Worm (Caenorhabditis elegans): Measurements from ENCODE around the gene F09F7.5.

The F09F7.5 gene

DNA sequence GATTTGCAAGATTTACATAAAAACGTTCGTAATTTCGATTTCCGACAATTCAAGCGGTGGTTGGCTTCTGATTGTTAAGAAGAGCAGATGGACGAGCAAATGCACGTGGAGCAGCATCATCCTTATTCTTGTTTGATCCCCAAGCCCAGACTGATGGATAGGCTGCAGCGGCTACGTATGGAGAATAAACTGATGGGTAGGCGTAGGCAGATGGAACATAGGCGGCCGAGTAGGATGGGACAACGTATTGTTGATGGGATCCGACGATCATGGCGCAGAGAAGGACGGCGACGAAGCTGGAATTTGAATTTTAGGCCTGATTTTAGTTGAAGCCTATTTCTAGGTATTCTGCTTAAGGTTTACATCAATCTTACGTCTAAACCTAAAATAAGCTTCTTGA lies 21.5 kb downstream of the F09F7.5 start:
- TF ChIP-seq ceh-22 (tag; optimal IDR thresholded peaks at IDR 0.05) (no peak), ets-4 (tag; optimal IDR thresholded peaks at IDR 0.05) (no peak), unc-55 (GFP tag; optimal IDR thresholded peaks at IDR 0.05) (no peak), hlh-15 (tag; optimal IDR thresholded peaks at IDR 0.05) (no peak), ceh-9 (tag; optimal IDR thresholded peaks at IDR 0.05) (no peak), pax-1 (tag; optimal IDR thresholded peaks at IDR 0.05) (no peak)

DNA sequence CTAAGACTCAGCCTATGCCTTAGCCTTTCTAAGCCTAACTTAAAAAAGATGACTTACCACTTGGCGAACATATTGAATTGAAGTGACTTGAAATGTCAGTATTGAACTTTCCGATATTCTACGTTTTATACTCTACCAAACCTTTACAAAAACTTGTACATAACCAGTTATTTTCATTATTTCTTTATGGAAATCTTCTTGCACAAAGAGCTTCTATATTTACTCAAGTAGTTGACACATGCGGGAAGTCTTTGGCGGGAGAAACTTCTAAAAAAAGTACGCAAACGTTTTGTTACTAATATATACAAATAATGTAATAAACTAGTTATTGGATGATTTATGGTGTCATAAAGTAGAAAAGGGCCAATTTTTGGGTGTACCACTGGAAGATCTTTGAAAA lies 21.9 kb downstream of the F09F7.5 start, which contains the start of gene nspb-12:
Gene nspb-12 (minus strand): TSS at position 101 of the 400 bp plus-strand sequence.
- no peak for TF ChIP-seq hlh-6 (tag; optimal IDR thresholded peaks at IDR 0.05)
- no peak for TF ChIP-seq hlh-13 (GFP tag; optimal IDR thresholded peaks at IDR 0.05)
- TF ChIP-seq ceh-45 (GFP tag; IDR thresholded peaks at IDR 0.05), result no peak
- TF ChIP-seq ceh-2 (tag; optimal IDR thresholded peaks at IDR 0.05), result no peak
- no peak for TF ChIP-seq unc-42 (tag; optimal IDR thresholded peaks at IDR 0.05)
- no peak for TF ChIP-seq F13H6.1 (tag; optimal IDR thresholded peaks at IDR 0.05)
- no peak for TF ChIP-seq pag-3 (tag; optimal IDR thresholded peaks at IDR 0.05; ENCODE audit: borderline replicate concordance)
- no peak for TF ChIP-seq K02D7.2 (tag; optimal IDR thresholded peaks at IDR 0.05)
- no peak for TF ChIP-seq ceh-30 (tag; optimal IDR thresholded peaks at IDR 0.05)
- TF ChIP-seq madf-2 (tag; optimal IDR thresholded peaks at IDR 0.05), result no peak
- no peak for TF ChIP-seq syd-9 (tag; optimal IDR thresholded peaks at IDR 0.05)
- TF ChIP-seq unc-55 (GFP tag; optimal IDR thresholded peaks at IDR 0.05), result no peak
- no peak for TF ChIP-seq sdc-2 (tag; optimal IDR thresholded peaks at IDR 0.05)
- no peak for TF ChIP-seq pat-9 (tag; optimal IDR thresholded peaks at IDR 0.05)
- no peak for TF ChIP-seq K09A11.1 (tag; optimal IDR thresholded peaks at IDR 0.05; ENCODE audit: insufficient read depth)

DNA sequence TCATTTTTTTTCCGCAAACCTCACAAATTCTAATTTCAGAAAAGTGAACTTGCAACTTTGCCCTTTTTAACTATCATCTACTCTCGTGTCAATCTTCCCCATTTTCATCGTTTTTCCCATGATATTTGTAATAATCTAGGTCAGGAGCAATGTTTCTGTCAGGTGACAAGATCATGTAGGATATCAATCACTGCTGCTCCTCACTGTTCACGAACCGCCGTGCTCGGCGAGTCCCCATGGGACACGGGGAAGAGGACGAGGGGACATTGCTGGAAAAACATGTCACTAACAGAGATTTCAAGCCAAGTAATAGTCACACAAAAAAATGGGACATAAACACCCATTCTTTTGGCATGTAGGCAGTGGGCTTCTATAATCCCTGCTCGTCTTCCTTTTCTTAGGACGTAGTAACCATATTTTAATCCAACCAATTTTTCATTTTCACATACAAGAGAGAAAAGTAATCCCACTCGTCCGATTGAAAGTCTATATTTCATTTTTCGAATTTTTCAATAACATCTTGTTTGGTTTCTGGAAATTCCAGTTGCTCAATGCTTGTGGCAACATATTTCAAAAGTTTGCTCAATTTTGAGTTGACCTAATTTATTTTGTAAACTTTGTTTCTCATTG lies 24.1 kb downstream of the F09F7.5 start:
- TF ChIP-seq ceh-18 (tag; optimal IDR thresholded peaks at IDR 0.05) (no peak), unc-55 (GFP tag; optimal IDR thresholded peaks at IDR 0.05) (no peak), C38D4.7 (GFP tag; optimal IDR thresholded peaks at IDR 0.05) (no peak), ceh-2 (tag; optimal IDR thresholded peaks at IDR 0.05) (no peak), nhr-232 (tag; optimal IDR thresholded peaks at IDR 0.05) (no peak), madf-2 (tag; optimal IDR thresholded peaks at IDR 0.05) (no peak), tbx-2 (tag; optimal IDR thresholded peaks at IDR 0.05) (no peak), ceh-22 (tag; optimal IDR thresholded peaks at IDR 0.05) (no peak), hlh-30 (tag; optimal IDR thresholded peaks at IDR 0.05; ENCODE audit: insufficient read depth) (no peak), lin-11 (tag; optimal IDR thresholded peaks at IDR 0.05) (no peak), ztf-16 (tag; optimal IDR thresholded peaks at IDR 0.05) (no peak)

DNA sequence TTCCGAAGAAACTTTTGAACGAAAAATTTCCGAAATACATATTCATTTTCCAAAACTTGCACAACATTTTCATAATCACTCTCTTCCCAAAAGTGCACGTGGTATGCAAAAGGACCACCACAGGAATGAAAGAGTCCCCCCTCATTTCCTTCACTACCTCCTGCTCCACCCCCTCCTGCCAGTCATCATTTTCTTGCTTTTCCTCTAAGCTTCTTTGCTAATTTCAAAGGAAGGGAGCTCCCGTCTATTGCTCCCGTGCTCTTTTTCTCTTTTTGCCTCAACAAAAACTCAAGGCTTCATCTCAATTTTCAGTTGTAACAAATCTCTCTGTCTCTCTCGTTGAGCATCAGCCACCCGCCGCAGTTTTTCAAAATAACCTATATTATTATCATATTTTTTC lies 26.0 kb downstream of the F09F7.5 start:
- TF ChIP-seq hlh-8 (tag; optimal IDR thresholded peaks at IDR 0.05), result no peak
- TF ChIP-seq tbx-7 (tag; optimal IDR thresholded peaks at IDR 0.05), result no peak
- TF ChIP-seq pag-3 (tag; optimal IDR thresholded peaks at IDR 0.05; ENCODE audit: borderline replicate concordance), result no peak
- no peak for TF ChIP-seq pax-1 (tag; optimal IDR thresholded peaks at IDR 0.05)
- no peak for TF ChIP-seq ets-4 (tag; optimal IDR thresholded peaks at IDR 0.05)
- TF ChIP-seq pros-1 (tag; optimal IDR thresholded peaks at IDR 0.05), result no peak
- no peak for TF ChIP-seq hlh-30 (tag; optimal IDR thresholded peaks at IDR 0.05; ENCODE audit: insufficient read depth)

DNA sequence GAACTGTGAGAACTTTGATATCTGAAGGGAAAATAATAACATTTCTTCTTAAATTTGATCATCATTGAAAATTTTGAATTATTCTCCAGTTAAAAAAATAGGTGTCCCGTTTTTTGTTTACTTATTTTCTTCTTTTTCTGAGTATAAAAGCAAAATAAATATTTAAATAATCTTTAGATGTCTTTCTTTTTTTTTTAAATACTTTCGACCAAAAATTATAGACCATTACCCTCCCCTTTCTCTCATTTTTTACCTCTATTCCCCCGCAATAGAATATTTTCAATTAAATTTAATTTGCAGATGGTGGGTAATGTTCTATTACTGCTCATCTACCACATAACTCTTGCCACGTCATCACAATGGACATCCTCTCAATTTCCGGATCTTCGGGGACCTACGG lies 26.9 kb downstream of the F09F7.5 start, which contains the start of gene molo-1:
Gene molo-1 (plus strand): TSS at position 301 of the 400 bp plus-strand sequence.
- TF ChIP-seq dmd-4 (tag; optimal IDR thresholded peaks at IDR 0.05; ENCODE audit: borderline replicate concordance) (no peak), T23F11.4 (GFP tag; optimal IDR thresholded peaks at IDR 0.05) (no peak), K02D7.2 (tag; optimal IDR thresholded peaks at IDR 0.05) (no peak)

All from whole organism, late embryonic.